Worm (Caenorhabditis elegans): ENCODE results near the gene K05F1.9.

ce11 chrII:5819655-5820054 lies 18.7 kb upstream of the K05F1.9 start:
- no peak for TF ChIP-seq lim-6 (tag; optimal IDR thresholded peaks at IDR 0.05)
- TF ChIP-seq nhr-11 (tag; optimal IDR thresholded peaks at IDR 0.05), result no peak
- no peak for TF ChIP-seq ceh-9 (tag; optimal IDR thresholded peaks at IDR 0.05)
- no peak for TF ChIP-seq pros-1 (tag; optimal IDR thresholded peaks at IDR 0.05)
- no peak for TF ChIP-seq hlh-13 (GFP tag; optimal IDR thresholded peaks at IDR 0.05)

Measured in whole organism, late embryonic.